Worm (Caenorhabditis elegans) whole organism, L1 larva: ENCODE data around the gene C33G8.13.

ENCODE experiments used
- C04F5.9 ChIP-seq: sonication (generic microtip); optimal IDR thresholded peaks from 2 replicates; lab custom pipeline; 2016; ENCODE audit warnings: missing genetic modification characterization, missing compliant biosample characterization
- F16B12.6 ChIP-seq: fragments of 150-350 bp; optimal IDR thresholded peaks from 2 replicates; lab custom pipeline; 2014; ENCODE audit warnings: missing biosample characterization, missing genetic modification characterization
- ama-1 ChIP-seq: fragments of 150-350 bp; optimal IDR thresholded peaks from 2 replicates; lab custom pipeline; 2014
- ceh-63 ChIP-seq: fragments of 200-800 bp; sonication (Bioruptor generic); optimal IDR thresholded peaks from 2 replicates; lab custom pipeline; 2018; ENCODE audit warnings: mild to moderate bottlenecking, missing genetic modification characterization, missing compliant biosample characterization
- ceh-8 ChIP-seq: fragments of 200-800 bp; sonication (Bioruptor generic); optimal IDR thresholded peaks from 2 replicates; lab custom pipeline; 2018; ENCODE audit warnings: mild to moderate bottlenecking, missing genetic modification characterization, moderate library complexity, missing compliant biosample characterization
- ceh-88 ChIP-seq: fragments of 200-800 bp; sonication (Bioruptor generic); IDR thresholded peaks from 2 replicates; pipeline ENCODE4 v1.3.6; 2022; ENCODE audit warnings: missing genetic modification characterization, missing compliant biosample characterization
- ceh-90 ChIP-seq: sonication (generic microtip); optimal IDR thresholded peaks from 2 replicates; lab custom pipeline; 2016; ENCODE audit warnings: missing genetic modification characterization, missing compliant biosample characterization
- dpl-1 ChIP-seq, 3 experiments: fragments of 150-350 bp in 2 of 3; sonication (generic microtip) in 1 of 3; optimal IDR thresholded peaks; 2 replicates each; lab custom pipeline; 2014 to 2017; ENCODE audit warnings: missing biosample characterization in 3 of 3, missing genetic modification characterization in 3 of 3, missing genetic modification reagents in 3 of 3
- dsc-1 ChIP-seq: sonication (generic microtip); optimal IDR thresholded peaks from 2 replicates; lab custom pipeline; 2016; ENCODE audit warnings: mild to moderate bottlenecking, missing genetic modification characterization, missing compliant biosample characterization
- efl-3 ChIP-seq: fragments of 200-800 bp; sonication (Bioruptor generic); optimal IDR thresholded peaks from 2 replicates; lab custom pipeline; 2018; ENCODE audit warnings: mild to moderate bottlenecking, missing genetic modification characterization, missing compliant biosample characterization
- egl-13 ChIP-seq: sonication (generic microtip); optimal IDR thresholded peaks from 2 replicates; lab custom pipeline; 2016; ENCODE audit warnings: missing genotype, missing genetic modification reagents, missing genetic modification characterization, missing compliant biosample characterization
- egl-27 ChIP-seq, 2 experiments: fragments of 150-350 bp in 1 of 2; sonication (generic microtip); optimal IDR thresholded peaks; 3 replicates each; lab custom pipeline; 2017 to 2018; ENCODE audit warnings: missing biosample characterization in 2 of 2, missing genetic modification characterization in 2 of 2, missing genetic modification reagents in 2 of 2
- elt-3 ChIP-seq, 6 experiments: fragments of 150-350 bp in 1 of 6; sonication (generic microtip); optimal IDR thresholded peaks; 2 replicates each; lab custom pipeline; 2017 to 2018; ENCODE audit warnings: missing biosample characterization in 6 of 6, missing genetic modification characterization in 6 of 6, inconsistent platforms in 1 of 6
- ets-5 ChIP-seq: fragments of 200-800 bp; sonication (Bioruptor generic); IDR thresholded peaks from 2 replicates; pipeline ENCODE4 v1.3.6; 2022; ENCODE audit warnings: missing genetic modification characterization, missing compliant biosample characterization
- fkh-4 ChIP-seq: sonication (generic microtip); optimal IDR thresholded peaks from 2 replicates; lab custom pipeline; 2016; ENCODE audit warnings: missing compliant biosample characterization, missing genetic modification characterization, borderline replicate concordance
- fkh-8 ChIP-seq: sonication (generic microtip); optimal IDR thresholded peaks from 2 replicates; lab custom pipeline; 2016; ENCODE audit warnings: mild to moderate bottlenecking, missing genetic modification characterization, missing compliant biosample characterization
- fos-1 ChIP-seq: fragments of 150-350 bp; optimal IDR thresholded peaks from 2 replicates; lab custom pipeline; 2014; ENCODE audit warnings: missing biosample characterization, missing genetic modification characterization
- grh-1 ChIP-seq: fragments of 200-800 bp; sonication (Bioruptor generic); IDR thresholded peaks from 2 replicates; pipeline ENCODE4 v1.3.6; 2022; ENCODE audit warnings: missing genetic modification reagents, missing genetic modification characterization, missing compliant biosample characterization
- hlh-4 ChIP-seq: sonication (generic microtip); optimal IDR thresholded peaks from 2 replicates; lab custom pipeline; 2016; ENCODE audit warnings: mild to moderate bottlenecking, missing genetic modification characterization, missing compliant biosample characterization
- hpl-2 ChIP-seq: fragments of 150-350 bp; optimal IDR thresholded peaks from 2 replicates; lab custom pipeline; 2014; ENCODE audit warnings: missing biosample characterization, missing genetic modification reagents, missing genetic modification characterization
- irx-1 ChIP-seq: sonication (generic microtip); optimal IDR thresholded peaks from 2 replicates; lab custom pipeline; 2016; ENCODE audit warnings: missing genetic modification characterization, missing compliant biosample characterization
- jun-1 ChIP-seq: fragments of 150-350 bp; optimal IDR thresholded peaks from 2 replicates; lab custom pipeline; 2014; ENCODE audit warnings: missing biosample characterization, missing genetic modification reagents, missing genetic modification characterization
- lin-14 ChIP-seq: fragments of 200-800 bp; sonication (Bioruptor generic); optimal IDR thresholded peaks from 2 replicates; lab custom pipeline; 2018; ENCODE audit warnings: mild to moderate bottlenecking, missing genetic modification characterization, moderate library complexity, missing compliant biosample characterization
- lin-35 ChIP-seq, 2 experiments: fragments of 150-350 bp; optimal IDR thresholded peaks; 2 replicates each; lab custom pipeline; 2014; ENCODE audit warnings: missing biosample characterization in 2 of 2, missing genetic modification characterization in 2 of 2, missing genetic modification reagents in 2 of 2
- mab-9 ChIP-seq: fragments of 200-800 bp; sonication (Bioruptor generic); IDR thresholded peaks from 2 replicates; pipeline ENCODE4 v1.3.6; 2022; ENCODE audit warnings: missing genetic modification reagents, missing genetic modification characterization, missing compliant biosample characterization
- mdl-1 ChIP-seq, 2 experiments: fragments of 150-350 bp; optimal IDR thresholded peaks; 2 replicates each; lab custom pipeline; 2014 to 2017; ENCODE audit warnings: missing biosample characterization in 2 of 2, missing genetic modification characterization in 2 of 2, inconsistent platforms in 1 of 2
- mef-2 ChIP-seq: fragments of 150-350 bp; optimal IDR thresholded peaks from 2 replicates; lab custom pipeline; 2014; ENCODE audit warnings: missing biosample characterization, missing genetic modification characterization
- mep-1 ChIP-seq: fragments of 150-350 bp; optimal IDR thresholded peaks from 2 replicates; lab custom pipeline; 2014; ENCODE audit warnings: missing biosample characterization, missing genetic modification characterization
- nhr-11 ChIP-seq: fragments of 150-350 bp; optimal IDR thresholded peaks from 2 replicates; lab custom pipeline; 2014; ENCODE audit warnings: missing biosample characterization, missing genetic modification characterization
- nhr-12 ChIP-seq: sonication (generic microtip); optimal IDR thresholded peaks from 2 replicates; lab custom pipeline; 2017; ENCODE audit warnings: missing biosample characterization, missing genetic modification characterization
- nhr-237 ChIP-seq: fragments of 150-350 bp; optimal IDR thresholded peaks from 2 replicates; lab custom pipeline; 2014; ENCODE audit warnings: missing biosample characterization, missing genetic modification characterization
- nhr-71 ChIP-seq: sonication (generic microtip); optimal IDR thresholded peaks from 2 replicates; lab custom pipeline; 2016; ENCODE audit warnings: mild to moderate bottlenecking, missing genetic modification characterization, moderate library complexity, missing compliant biosample characterization
- nhr-77 ChIP-seq: fragments of 150-350 bp; optimal IDR thresholded peaks from 2 replicates; lab custom pipeline; 2014; ENCODE audit warnings: missing biosample characterization, missing genetic modification characterization
- nhr-84 ChIP-seq: sonication (generic microtip); optimal IDR thresholded peaks from 2 replicates; lab custom pipeline; 2017; ENCODE audit warnings: missing biosample characterization, missing genetic modification characterization
- nhr-90 ChIP-seq: sonication (generic microtip); optimal IDR thresholded peaks from 2 replicates; lab custom pipeline; 2016; ENCODE audit warnings: mild to moderate bottlenecking, missing genetic modification characterization, missing compliant biosample characterization; ENCODE audit not compliant: poor library complexity
- pag-3 ChIP-seq: sonication (generic microtip); optimal IDR thresholded peaks from 2 replicates; lab custom pipeline; 2017; ENCODE audit warnings: missing genetic modification characterization, mild to moderate bottlenecking, missing compliant biosample characterization, antibody characterized with exemption, borderline replicate concordance; ENCODE audit not compliant: insufficient read depth
- pqm-1 ChIP-seq: sonication (generic microtip); optimal IDR thresholded peaks from 3 replicates; lab custom pipeline; 2017; ENCODE audit warnings: missing biosample characterization, missing genetic modification characterization
- rnt-1 ChIP-seq: sonication (generic microtip); optimal IDR thresholded peaks from 2 replicates; lab custom pipeline; 2016; ENCODE audit warnings: mild to moderate bottlenecking, missing genetic modification characterization, moderate library complexity, missing compliant biosample characterization
- snpc-4 ChIP-seq: fragments of 150-350 bp; optimal IDR thresholded peaks from 2 replicates; lab custom pipeline; 2014; ENCODE audit warnings: missing biosample characterization, missing genetic modification characterization
- snu-23 ChIP-seq: sonication (generic microtip); optimal IDR thresholded peaks from 2 replicates; lab custom pipeline; 2016; ENCODE audit warnings: missing genetic modification characterization, missing compliant biosample characterization
- sptf-1 ChIP-seq: fragments of 150-350 bp; optimal IDR thresholded peaks from 2 replicates; lab custom pipeline; 2014; ENCODE audit warnings: missing biosample characterization, missing genetic modification characterization
- swsn-7 ChIP-seq: sonication (generic microtip); optimal IDR thresholded peaks from 2 replicates; lab custom pipeline; 2016; ENCODE audit warnings: missing genetic modification characterization, missing compliant biosample characterization
- tbx-2 ChIP-seq: sonication (generic microtip); optimal IDR thresholded peaks from 2 replicates; lab custom pipeline; 2016; ENCODE audit warnings: missing genetic modification characterization, missing compliant biosample characterization
- unc-86 ChIP-seq: sonication (generic microtip); optimal IDR thresholded peaks from 2 replicates; lab custom pipeline; 2016; ENCODE audit warnings: missing genetic modification characterization, missing compliant biosample characterization
- vab-15 ChIP-seq: sonication (generic microtip); optimal IDR thresholded peaks from 2 replicates; lab custom pipeline; 2017; ENCODE audit warnings: missing genotype, mild to moderate bottlenecking, missing genetic modification characterization, missing compliant biosample characterization
- zip-4 ChIP-seq: fragments of 200-800 bp; sonication (Bioruptor generic); optimal IDR thresholded peaks from 2 replicates; lab custom pipeline; 2018; ENCODE audit warnings: mild to moderate bottlenecking, missing genetic modification characterization, moderate library complexity, missing compliant biosample characterization
- ztf-4 ChIP-seq: fragments of 150-350 bp; optimal IDR thresholded peaks from 2 replicates; lab custom pipeline; 2014; ENCODE audit warnings: missing biosample characterization, missing genetic modification characterization

The C33G8.13 gene

DNA sequence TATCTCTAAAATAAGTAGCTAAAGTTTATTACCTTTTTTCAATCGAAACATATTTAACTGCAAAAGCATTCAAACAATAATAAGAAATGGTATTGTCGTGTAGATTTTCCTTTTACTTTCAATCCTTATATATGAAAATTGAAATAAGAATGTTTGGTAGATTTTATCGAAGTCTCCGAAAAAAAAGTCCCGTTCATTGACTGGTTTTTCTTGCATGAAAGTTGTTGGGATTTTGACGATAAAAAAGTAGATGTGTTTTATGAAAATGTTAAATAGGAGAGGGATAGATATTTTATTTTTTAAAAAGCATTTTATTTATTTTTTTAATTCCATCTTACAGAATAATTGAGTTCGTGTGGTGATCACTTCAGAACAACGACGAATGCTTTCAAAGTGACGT is at the start of gene C33G8.13:
Gene C33G8.13 (minus strand): TSS at position 101 of the 400 bp plus-strand sequence.
- TF ChIP-seq elt-3 (tag; optimal IDR thresholded peaks at IDR 0.05; lab: Kevin White, UChicago) = no peak
- no peak for TF ChIP-seq hpl-2 (GFP tag; lab: Kevin White, UChicago)
- TF ChIP-seq egl-27 (tag; optimal IDR thresholded peaks at IDR 0.05; lab: Kevin White, UChicago) = no peak
- no peak for TF ChIP-seq efl-3 (GFP tag; lab: Kevin White, UChicago)
- no peak for TF ChIP-seq pag-3 (tag; lab: Kevin White, UChicago)
- TF ChIP-seq lin-35 (GFP tag; optimal IDR thresholded peaks at IDR 0.05; lab: Kevin White, UChicago) = no peak
- no peak for TF ChIP-seq nhr-12
- no peak for TF ChIP-seq nhr-11 (tag; lab: Kevin White, UChicago)
- TF ChIP-seq snpc-4 = no peak
- TF ChIP-seq sptf-1 (tag; lab: Kevin White, UChicago) = no peak
- TF ChIP-seq fkh-8 (tag; lab: Kevin White, UChicago) = no peak
- TF ChIP-seq hlh-4 = no peak
- no peak for TF ChIP-seq grh-1 (GFP tag; lab: Robert Waterston, UW)
- TF ChIP-seq fos-1 (tag; lab: Kevin White, UChicago) = no peak
- no peak for TF ChIP-seq dpl-1 (GFP tag; optimal IDR thresholded peaks at IDR 0.05; lab: Kevin White, UChicago)
- TF ChIP-seq F16B12.6 (tag; lab: Kevin White, UChicago) = no peak
- TF ChIP-seq egl-13 = no peak
- TF ChIP-seq nhr-237 (tag; lab: Kevin White, UChicago) = no peak
- TF ChIP-seq ceh-8 (GFP tag; lab: Kevin White, UChicago) = no peak

DNA sequence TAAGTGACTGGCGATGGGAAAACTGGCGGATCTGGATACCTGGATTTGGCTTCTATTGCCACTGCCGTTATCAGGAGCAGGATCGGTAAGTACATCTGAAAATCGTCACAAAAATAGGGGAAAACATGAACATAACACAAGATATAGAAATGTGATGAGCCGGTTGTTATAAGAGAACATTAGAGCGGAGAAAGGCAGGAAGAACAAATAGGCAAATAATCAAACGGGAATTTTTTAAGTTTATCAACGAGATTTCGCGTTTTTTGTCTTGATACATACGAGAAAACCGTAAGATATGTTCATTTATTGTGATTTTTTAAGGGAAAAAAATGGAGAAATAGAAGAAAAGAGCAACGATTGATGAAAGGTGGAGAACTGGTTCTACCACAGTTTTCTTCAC is 49.5 kb upstream of the C33G8.13 start, which contains the start of gene Y57E12AR.1:
Gene Y57E12AR.1 (minus strand): TSS at position 101 of the 400 bp plus-strand sequence.
- TF ChIP-seq C04F5.9 (tag; lab: Kevin White, UChicago) (no peak), mef-2 (tag; lab: Kevin White, UChicago) (no peak), jun-1 (tag; lab: Kevin White, UChicago) (no peak), dsc-1 (tag; lab: Kevin White, UChicago) (no peak), ama-1 (lab: Kevin White, UChicago) (no peak), tbx-2 (tag; lab: Kevin White, UChicago) (no peak), zip-4 (no peak), elt-3 (tag; optimal IDR thresholded peaks at IDR 0.05; lab: Kevin White, UChicago) (no peak), ceh-63 (GFP tag; lab: Kevin White, UChicago) (no peak), nhr-90 (tag; lab: Kevin White, UChicago) (no peak), unc-86 (tag; lab: Kevin White, UChicago) (no peak), grh-1 (GFP tag; lab: Robert Waterston, UW) (no peak), nhr-71 (no peak), vab-15 (tag; lab: Kevin White, UChicago) (no peak), pag-3 (tag; lab: Kevin White, UChicago) (no peak), rnt-1 (no peak), nhr-237 (tag; lab: Kevin White, UChicago) (no peak)

DNA sequence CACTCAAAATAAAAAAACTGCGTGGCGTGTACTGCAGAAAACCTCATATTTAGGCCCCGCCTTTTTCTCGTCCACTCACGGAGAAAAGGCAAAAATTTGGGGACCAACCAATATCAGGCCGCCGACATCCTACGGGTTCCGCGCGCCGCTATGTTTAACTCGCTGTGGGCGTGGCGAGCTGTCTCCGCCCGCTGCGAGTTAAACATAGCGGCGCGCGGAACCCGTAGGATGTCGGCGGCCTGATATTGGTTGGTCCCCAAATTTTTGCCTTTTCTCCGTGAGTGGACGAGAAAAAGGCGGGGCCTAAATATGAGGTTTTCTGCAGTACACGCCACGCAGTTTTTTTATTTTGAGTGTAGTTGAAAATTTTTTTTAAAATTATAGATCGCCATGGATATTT is 47.0 kb upstream of the C33G8.13 start, which contains the start of gene tmem-258:
Gene tmem-258 (plus strand): TSS at position 385 of the 400 bp plus-strand sequence.
- peak; percentile 42 for TF ChIP-seq snpc-4

DNA sequence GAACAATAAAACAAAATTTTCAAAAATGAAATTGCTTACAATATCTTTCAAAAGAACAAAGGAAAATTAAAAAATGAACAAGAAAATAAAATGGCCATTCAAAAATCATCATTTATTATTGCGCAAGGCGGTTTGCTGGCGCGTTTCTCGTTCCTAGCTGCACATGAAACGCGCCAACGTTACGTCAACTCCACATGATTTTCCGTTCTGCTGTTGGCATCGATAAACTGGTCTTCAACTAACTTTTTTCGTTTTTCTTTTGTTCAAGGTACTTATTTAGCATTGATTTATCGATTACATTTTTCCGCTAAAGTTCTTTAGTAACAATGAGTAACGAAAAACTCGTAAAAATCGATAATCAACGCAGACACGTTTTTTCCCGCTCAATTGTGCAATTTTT is 44.6 kb upstream of the C33G8.13 start, which contains the start of the genes Y57E12AL.6 and Y57E12AL.1:
Gene Y57E12AL.6 (minus strand): TSS at position 75 of the 400 bp plus-strand sequence.
Gene Y57E12AL.1 (plus strand): TSS at position 135 of the 400 bp plus-strand sequence.
- TF ChIP-seq pqm-1 (tag; lab: Kevin White, UChicago) (no peak), ceh-90 (tag; lab: Kevin White, UChicago) (no peak), mab-9 (peak; percentile 46; the same call in 1 of the 2 replicates), fkh-4 (tag; lab: Kevin White, UChicago) (peak; percentile 16), ceh-88 (no peak), dsc-1 (tag; lab: Kevin White, UChicago) (peak; percentile 73), swsn-7 (tag; lab: Kevin White, UChicago) (peak; percentile 86), vab-15 (tag; lab: Kevin White, UChicago) (no peak), mdl-1 (tag; optimal IDR thresholded peaks at IDR 0.05; lab: Kevin White, UChicago) (peak in 1 of 2 experiments; percentile 91), fos-1 (tag; lab: Kevin White, UChicago) (no peak), nhr-77 (tag; lab: Kevin White, UChicago) (peak; percentile 49), ets-5 (GFP tag; lab: Robert Waterston, UW) (no peak), egl-27 (tag; optimal IDR thresholded peaks at IDR 0.05; lab: Kevin White, UChicago) (no peak), mep-1 (tag; lab: Kevin White, UChicago) (peak; percentile 92), lin-14 (GFP tag; lab: Kevin White, UChicago) (peak; percentile 87), nhr-84 (no peak), irx-1 (tag; lab: Kevin White, UChicago) (peak; percentile 71), hlh-4 (no peak), snu-23 (GFP tag; lab: Kevin White, UChicago) (peak; percentile 94), ztf-4 (tag; lab: Kevin White, UChicago) (peak; percentile 43)
